Worm (Caenorhabditis elegans): ENCODE results near the gene twk-16.

The twk-16 gene

ce11 chrX:3112946-3113427, 32.1 kb downstream of the twk-16 start, which contains the start of gene gpd-3 (continued):
- TF ChIP-seq hmg-1.1 (GFP tag; IDR thresholded peaks at IDR 0.05) (peak; percentile 41; the same call in 1 of the 2 replicates), Y5F2A.4 (GFP tag; optimal IDR thresholded peaks at IDR 0.05) (no peak), Y48G9A.11 (GFP tag; IDR thresholded peaks at IDR 0.05) (no peak), ceh-28 (tag; optimal IDR thresholded peaks at IDR 0.05) (no peak), madf-9 (GFP tag; conservative IDR thresholded peaks at IDR 0.05) (0 out of 2 replicates have a peak, but pooled peaks have one; percentile 7), ces-1 (GFP tag; optimal IDR thresholded peaks at IDR 0.05) (no peak), dmd-6 (GFP tag; IDR thresholded peaks at IDR 0.05) (peak; percentile 28; the same call in 1 of the 2 replicates), mep-1 (tag; optimal IDR thresholded peaks at IDR 0.05) (peak; percentile 60), jun-1 (tag; optimal IDR thresholded peaks at IDR 0.05) (no peak), nhr-48 (tag; optimal IDR thresholded peaks at IDR 0.05) (no peak)

ce11 chrX:3113693-3114092, 32.8 kb downstream of the twk-16 start:
- TF ChIP-seq tra-1 (GFP tag; IDR thresholded peaks at IDR 0.05) (peak; percentile 38; the same call in 1 of the 2 replicates), aha-1 (tag) (peak; percentile 62), ceh-20 (GFP tag; IDR thresholded peaks at IDR 0.05) (peak; percentile 14; the same call in 1 of the 2 replicates), egl-43 (GFP tag; IDR thresholded peaks at IDR 0.05) (0 out of 2 replicates have a peak, but pooled peaks have one; percentile 34), set-16 (GFP tag; IDR thresholded peaks at IDR 0.05) (peak; percentile 60), dmd-8 (GFP tag; IDR thresholded peaks at IDR 0.05) (0 out of 2 replicates have a peak, but pooled peaks have one; percentile 34), zfp-3 (GFP tag; conservative IDR thresholded peaks at IDR 0.05) (peak; percentile 28), T26A8.4 (GFP tag; IDR thresholded peaks at IDR 0.05) (peak; percentile 5; the same call in 1 of the 2 replicates), mdt-29 (GFP tag; IDR thresholded peaks at IDR 0.05) (peak; percentile 21; the same call in 1 of the 2 replicates)

ce11 chrX:3114306-3115133, 33.6 kb downstream of the twk-16 start, which contains the start of gene gpd-2:
Gene gpd-2, minus strand, starts transcription at chrX:3114689.
- TF ChIP-seq egl-43 (GFP tag; IDR thresholded peaks at IDR 0.05) (peak; percentile 45; the same call in 1 of the 2 replicates), mes-2 (tag; optimal IDR thresholded peaks at IDR 0.05; ENCODE audit: poor library complexity, severe bottlenecking) (peak; percentile 46), set-16 (GFP tag; IDR thresholded peaks at IDR 0.05) (no peak; the same call in 1 of the 2 replicates), ceh-82 (tag; optimal IDR thresholded peaks at IDR 0.05) (no peak), D1046.2 (GFP tag; IDR thresholded peaks at IDR 0.05) (0 out of 2 replicates have a peak, but pooled peaks have one; percentile 46), lir-3 (tag; optimal IDR thresholded peaks at IDR 0.05) (no peak), pqm-1 (tag; optimal IDR thresholded peaks at IDR 0.05) (peak; percentile 7), zfp-2 (tag; optimal IDR thresholded peaks at IDR 0.05) (no peak), mdt-29 (GFP tag; IDR thresholded peaks at IDR 0.05) (peak; percentile 74), Y105C5A.15 (GFP tag; IDR thresholded peaks at IDR 0.05) (0 out of 2 replicates have a peak, but pooled peaks have one; percentile 17), nhr-25 (tag; optimal IDR thresholded peaks at IDR 0.05; ENCODE audit: borderline replicate concordance, insufficient read depth) (peak; percentile 60), nhr-6 (tag; optimal IDR thresholded peaks at IDR 0.05) (peak; percentile 41), lin-15B (tag; optimal IDR thresholded peaks at IDR 0.05) (no peak), pha-4 (GFP tag; IDR thresholded peaks at IDR 0.05) (0 out of 2 replicates have a peak, but pooled peaks have one; percentile 15), pha-4 (tag; optimal IDR thresholded peaks at IDR 0.05) (no peak), snpc-1.2 (GFP tag; IDR thresholded peaks at IDR 0.05) (0 out of 2 replicates have a peak, but pooled peaks have one; percentile 22), lim-7 (GFP tag; IDR thresholded peaks at IDR 0.05) (peak; percentile 49; the same call in 1 of the 2 replicates), lsy-2 (tag; optimal IDR thresholded peaks at IDR 0.05) (peak in 1 of 2 experiments; percentile 29), daf-16 (GFP tag; optimal IDR thresholded peaks at IDR 0.05) (no peak), daf-16 (tag; optimal IDR thresholded peaks at IDR 0.05) (peak; percentile 26), vab-7 (GFP tag; IDR thresholded peaks at IDR 0.05) (0 out of 2 replicates have a peak, but pooled peaks have one; percentile 6), dmd-6 (GFP tag; IDR thresholded peaks at IDR 0.05) (0 out of 2 replicates have a peak, but pooled peaks have one; percentile 6), ceh-28 (tag; optimal IDR thresholded peaks at IDR 0.05) (no peak), zfp-3 (GFP tag; conservative IDR thresholded peaks at IDR 0.05) (peak; percentile 81; the same call in 1 of the 2 replicates), aha-1 (tag) (peak; percentile 93), mep-1 (tag; optimal IDR thresholded peaks at IDR 0.05) (peak; percentile 43), php-3 (GFP tag; IDR thresholded peaks at IDR 0.05) (no peak), zip-2 (tag; optimal IDR thresholded peaks at IDR 0.05) (peak; percentile 6), ztf-7 (tag; optimal IDR thresholded peaks at IDR 0.05) (peak; percentile 52), T26A8.4 (GFP tag; IDR thresholded peaks at IDR 0.05) (peak; percentile 73; the same call in 1 of the 2 replicates), ceh-62 (tag; optimal IDR thresholded peaks at IDR 0.05) (no peak), saeg-2 (GFP tag; IDR thresholded peaks at IDR 0.05) (0 out of 2 replicates have a peak, but pooled peaks have one; percentile 24)
